Worm (Caenorhabditis elegans): ENCODE data around the gene unc-115.

unc-115 gene

DNA sequence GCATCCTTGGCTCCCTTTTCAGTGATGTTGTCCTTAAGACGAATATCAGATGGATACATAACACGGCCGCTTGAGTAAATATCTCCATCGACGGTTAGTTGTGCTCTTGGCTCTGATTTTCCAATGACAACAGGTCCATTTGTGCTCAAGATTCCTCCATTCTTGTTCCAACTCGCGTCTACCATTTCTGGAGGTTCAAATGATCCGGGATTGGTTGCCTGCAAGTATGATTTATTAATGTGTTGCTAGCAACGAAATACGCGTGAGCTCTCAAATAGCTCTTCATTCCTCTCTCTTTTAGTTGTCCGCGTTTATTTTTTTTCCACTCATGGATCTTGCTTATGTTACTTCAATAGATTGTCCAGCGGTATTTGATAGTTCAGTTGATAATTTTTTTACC, 37.0 kb downstream of the unc-115 start, which contains the start of gene arrd-28:
Gene arrd-28 (plus strand): TSS at position 301 of the 400 bp plus-strand sequence.
- TF ChIP-seq ahr-1 (tag; optimal IDR thresholded peaks at IDR 0.05): no peak
- TF ChIP-seq ceh-48 (tag; optimal IDR thresholded peaks at IDR 0.05): no peak
- no peak for TF ChIP-seq nhr-11 (tag; optimal IDR thresholded peaks at IDR 0.05)
- no peak for TF ChIP-seq pag-3 (tag; optimal IDR thresholded peaks at IDR 0.05; ENCODE audit: borderline replicate concordance)
- no peak for TF ChIP-seq ref-2 (tag; optimal IDR thresholded peaks at IDR 0.05)
- no peak for TF ChIP-seq ceh-14 (tag; optimal IDR thresholded peaks at IDR 0.05)
- no peak for TF ChIP-seq npax-4 (tag; optimal IDR thresholded peaks at IDR 0.05)
- no peak for TF ChIP-seq hlh-8 (tag; optimal IDR thresholded peaks at IDR 0.05)
- no peak for TF ChIP-seq ceh-6 (GFP tag; optimal IDR thresholded peaks at IDR 0.05)

- TF ChIP-seq rnt-1 (tag; optimal IDR thresholded peaks at IDR 0.05) (no peak), C38D4.7 (GFP tag; optimal IDR thresholded peaks at IDR 0.05) (no peak), lin-11 (tag; optimal IDR thresholded peaks at IDR 0.05) (no peak), pha-4 (tag; optimal IDR thresholded peaks at IDR 0.05) (no peak), fkh-6 (tag; optimal IDR thresholded peaks at IDR 0.05) (no peak), F13H6.1 (tag; optimal IDR thresholded peaks at IDR 0.05) (no peak), pros-1 (tag; optimal IDR thresholded peaks at IDR 0.05) (no peak), C08G9.2 (tag; optimal IDR thresholded peaks at IDR 0.05) (no peak), hlh-30 (tag; optimal IDR thresholded peaks at IDR 0.05; ENCODE audit: insufficient read depth) (no peak), npax-4 (tag; optimal IDR thresholded peaks at IDR 0.05) (no peak), hlh-8 (tag; optimal IDR thresholded peaks at IDR 0.05) (no peak), hlh-13 (GFP tag; optimal IDR thresholded peaks at IDR 0.05) (no peak), fkh-10 (GFP tag; optimal IDR thresholded peaks at IDR 0.05) (no peak), pat-9 (tag; optimal IDR thresholded peaks at IDR 0.05) (no peak), hlh-15 (tag; optimal IDR thresholded peaks at IDR 0.05) (no peak), ceh-9 (tag; optimal IDR thresholded peaks at IDR 0.05) (no peak)
Observed at ce11 chrX:10184708-10185107, 38.0 kb downstream of the unc-115 start.

ce11 chrX:10188493-10188895, 41.8 kb downstream of the unc-115 start:
- TF ChIP-seq ceh-45 (GFP tag; IDR thresholded peaks at IDR 0.05) (no peak), hlh-15 (tag; optimal IDR thresholded peaks at IDR 0.05) (no peak), ceh-2 (tag; optimal IDR thresholded peaks at IDR 0.05) (peak; percentile 57), ceh-24 (tag; optimal IDR thresholded peaks at IDR 0.05) (no peak), fkh-10 (GFP tag; optimal IDR thresholded peaks at IDR 0.05) (no peak), fkh-6 (tag; optimal IDR thresholded peaks at IDR 0.05) (peak; percentile 35), pros-1 (tag; optimal IDR thresholded peaks at IDR 0.05) (peak; percentile 42), K09A11.1 (tag; optimal IDR thresholded peaks at IDR 0.05; ENCODE audit: insufficient read depth) (no peak), hlh-30 (tag; optimal IDR thresholded peaks at IDR 0.05; ENCODE audit: insufficient read depth) (peak; percentile 68), nhr-232 (tag; optimal IDR thresholded peaks at IDR 0.05) (peak; percentile 20), mec-3 (tag; optimal IDR thresholded peaks at IDR 0.05; ENCODE audit: borderline replicate concordance) (peak; percentile 52), K02D7.2 (tag; optimal IDR thresholded peaks at IDR 0.05) (peak; percentile 16), C08G9.2 (tag; optimal IDR thresholded peaks at IDR 0.05) (peak; percentile 40), unc-55 (GFP tag; optimal IDR thresholded peaks at IDR 0.05) (peak; percentile 41), ceh-48 (tag; optimal IDR thresholded peaks at IDR 0.05) (peak; percentile 2), hlh-13 (GFP tag; optimal IDR thresholded peaks at IDR 0.05) (no peak), sox-2 (GFP tag; IDR thresholded peaks at IDR 0.05) (no peak), unc-3 (GFP tag; conservative IDR thresholded peaks at IDR 0.05) (no peak), unc-3 (tag; optimal IDR thresholded peaks at IDR 0.05) (no peak), hlh-6 (tag; optimal IDR thresholded peaks at IDR 0.05) (peak; percentile 91), ceh-18 (tag; optimal IDR thresholded peaks at IDR 0.05) (peak; percentile 85), ets-4 (tag; optimal IDR thresholded peaks at IDR 0.05) (peak; percentile 26), rnt-1 (tag; optimal IDR thresholded peaks at IDR 0.05) (peak; percentile 72), zip-5 (tag; optimal IDR thresholded peaks at IDR 0.05) (no peak), elt-4 (tag; optimal IDR thresholded peaks at IDR 0.05) (no peak), ceh-9 (tag; optimal IDR thresholded peaks at IDR 0.05) (no peak), pha-2 (tag; optimal IDR thresholded peaks at IDR 0.05) (peak; percentile 77), tbx-2 (tag; optimal IDR thresholded peaks at IDR 0.05) (peak; percentile 92), madf-2 (tag; optimal IDR thresholded peaks at IDR 0.05) (peak; percentile 98), odd-2 (tag; optimal IDR thresholded peaks at IDR 0.05) (no peak), unc-86 (tag; optimal IDR thresholded peaks at IDR 0.05) (peak; percentile 32), ceh-6 (GFP tag; optimal IDR thresholded peaks at IDR 0.05) (peak; percentile 22), che-1 (tag; optimal IDR thresholded peaks at IDR 0.05) (no peak), T23F11.4 (GFP tag; optimal IDR thresholded peaks at IDR 0.05) (peak; percentile 14), fax-1 (tag; optimal IDR thresholded peaks at IDR 0.05) (peak; percentile 65), ztf-16 (tag; optimal IDR thresholded peaks at IDR 0.05) (peak; percentile 9)
